Worm (Caenorhabditis elegans) whole organism, L3 larva: ENCODE measurements around the gene C09B9.7.
"Not testable (repeated sequence)": the region's sequence is repeated elsewhere in the genome, so short reads cannot be mapped to it uniquely, and the experiment has no call there.

Experiments used
- ZK546.5 ChIP-seq: sonication (generic microtip); optimal IDR thresholded peaks from 2 replicates; lab custom pipeline; 2017; ENCODE audit warnings: missing biosample characterization, missing genetic modification characterization
- aly-2 ChIP-seq: fragments of 150-350 bp; optimal IDR thresholded peaks from 2 replicates; lab custom pipeline; 2014; ENCODE audit warnings: missing biosample characterization, missing genetic modification characterization
- ama-1 ChIP-seq: fragments of 150-350 bp; optimal IDR thresholded peaks from 2 replicates; lab custom pipeline; 2018
- ceh-16 ChIP-seq: sonication (generic microtip); optimal IDR thresholded peaks from 2 replicates; lab custom pipeline; 2017; ENCODE audit warnings: missing biosample characterization, missing genetic modification characterization
- ceh-82 ChIP-seq: fragments of 150-350 bp; optimal IDR thresholded peaks from 2 replicates; lab custom pipeline; 2014; ENCODE audit warnings: missing biosample characterization, missing genetic modification characterization
- ceh-9 ChIP-seq: sonication (generic microtip); optimal IDR thresholded peaks from 2 replicates; lab custom pipeline; 2018; ENCODE audit warnings: missing biosample characterization, missing genetic modification characterization
- daf-12 ChIP-seq: fragments of 150-350 bp; optimal IDR thresholded peaks from 2 replicates; lab custom pipeline; 2014; ENCODE audit warnings: missing biosample characterization, missing genetic modification reagents, missing genetic modification characterization
- egl-27 ChIP-seq: sonication (generic microtip); optimal IDR thresholded peaks from 4 replicates; lab custom pipeline; 2017; ENCODE audit warnings: missing biosample characterization, missing genetic modification reagents, missing genetic modification characterization
- egl-5 ChIP-seq: fragments of 150-350 bp; optimal IDR thresholded peaks from 2 replicates; lab custom pipeline; 2017; ENCODE audit warnings: missing biosample characterization, missing genetic modification reagents, missing genetic modification characterization, inconsistent platforms
- elt-3 ChIP-seq, 3 experiments: fragments of 150-350 bp in 1 of 3; sonication (generic microtip) in 2 of 3; optimal IDR thresholded peaks; 2 replicates in 2 of 3; 4 replicates in 1 of 3; lab custom pipeline; 2014 to 2017; ENCODE audit warnings: missing biosample characterization in 3 of 3, missing genetic modification characterization in 3 of 3
- eor-1 ChIP-seq, 2 experiments: fragments of 150-350 bp; optimal IDR thresholded peaks; 2 replicates each; lab custom pipeline; 2014 to 2018; ENCODE audit warnings: missing biosample characterization in 2 of 2, missing genetic modification characterization in 2 of 2
- fkh-10 ChIP-seq: sonication (generic microtip); optimal IDR thresholded peaks from 2 replicates; lab custom pipeline; 2017; ENCODE audit warnings: missing biosample characterization, missing genetic modification reagents, missing genetic modification characterization
- fkh-2 ChIP-seq: fragments of 150-350 bp; optimal IDR thresholded peaks from 2 replicates; lab custom pipeline; 2014; ENCODE audit warnings: missing biosample characterization, missing genetic modification reagents, missing genetic modification characterization
- hmg-11 ChIP-seq: sonication (generic microtip); optimal IDR thresholded peaks from 2 replicates; lab custom pipeline; 2016; ENCODE audit warnings: missing genetic modification characterization, missing compliant biosample characterization
- lin-15B ChIP-seq: fragments of 150-350 bp; optimal IDR thresholded peaks from 2 replicates; lab custom pipeline; 2014; ENCODE audit warnings: missing biosample characterization, missing genetic modification characterization
- lin-39 ChIP-seq: fragments of 150-350 bp; optimal IDR thresholded peaks from 2 replicates; lab custom pipeline; 2018; ENCODE audit warnings: missing biosample characterization, missing genetic modification reagents, missing genetic modification characterization
- lsy-12 ChIP-seq: sonication (generic microtip); optimal IDR thresholded peaks from 2 replicates; lab custom pipeline; 2016; ENCODE audit warnings: mild to moderate bottlenecking, missing genetic modification characterization, missing compliant biosample characterization
- mdl-1 ChIP-seq: fragments of 150-350 bp; optimal IDR thresholded peaks from 2 replicates; lab custom pipeline; 2014; ENCODE audit warnings: missing biosample characterization, missing genetic modification characterization
- nfya-1 ChIP-seq: sonication (generic microtip); optimal IDR thresholded peaks from 2 replicates; lab custom pipeline; 2017; ENCODE audit warnings: missing genetic modification characterization, mild to moderate bottlenecking, missing compliant biosample characterization, antibody characterized with exemption, moderate library complexity; ENCODE audit not compliant: insufficient read depth
- nhr-237 ChIP-seq: fragments of 150-350 bp; optimal IDR thresholded peaks from 2 replicates; lab custom pipeline; 2014; ENCODE audit warnings: missing biosample characterization, missing genetic modification characterization
- nhr-25 ChIP-seq: sonication (generic microtip); optimal IDR thresholded peaks from 2 replicates; lab custom pipeline; 2017; ENCODE audit warnings: missing biosample characterization, missing genetic modification characterization
- nhr-43 ChIP-seq: sonication (generic microtip); optimal IDR thresholded peaks from 2 replicates; lab custom pipeline; 2016; ENCODE audit warnings: mild to moderate bottlenecking, missing genetic modification characterization, missing compliant biosample characterization; ENCODE audit not compliant: poor library complexity, severe bottlenecking
- nhr-67 ChIP-seq: fragments of 150-350 bp; optimal IDR thresholded peaks from 2 replicates; lab custom pipeline; 2014; ENCODE audit warnings: missing biosample characterization, missing genetic modification characterization
- nhr-76 ChIP-seq: fragments of 150-350 bp; sonication (generic microtip); optimal IDR thresholded peaks from 5 replicates; lab custom pipeline; 2014; ENCODE audit warnings: missing biosample characterization, missing genetic modification characterization
- nhr-77 ChIP-seq: fragments of 150-350 bp; optimal IDR thresholded peaks from 2 replicates; lab custom pipeline; 2014; ENCODE audit warnings: missing biosample characterization, missing genetic modification characterization
- pha-4 ChIP-seq: fragments of 150-350 bp; optimal IDR thresholded peaks from 2 replicates; lab custom pipeline; 2014; ENCODE audit warnings: missing biosample characterization, missing genetic modification reagents, missing genetic modification characterization
- pqm-1 ChIP-seq: fragments of 150-350 bp; optimal IDR thresholded peaks from 2 replicates; lab custom pipeline; 2017; ENCODE audit warnings: missing biosample characterization, missing genetic modification characterization, inconsistent platforms
- skn-1 ChIP-seq: fragments of 150-350 bp; optimal IDR thresholded peaks from 2 replicates; lab custom pipeline; 2014; ENCODE audit warnings: missing biosample characterization, missing genetic modification characterization
- unc-62 ChIP-seq: fragments of 150-350 bp; sonication (generic microtip); optimal IDR thresholded peaks from 4 replicates; lab custom pipeline; 2014; ENCODE audit warnings: missing biosample characterization, missing genetic modification reagents, missing genetic modification characterization
- ztf-4 ChIP-seq: fragments of 150-350 bp; optimal IDR thresholded peaks from 2 replicates; lab custom pipeline; 2014; ENCODE audit warnings: missing biosample characterization, missing genetic modification characterization

The C09B9.7 gene

ce11 chrIV:5078846-5079245, 18.0 kb upstream of the C09B9.7 start:
- TF ChIP-seq lin-39 (tag; lab: Kevin White, UChicago) (peak; percentile 52), fkh-2 (tag; lab: Kevin White, UChicago) (no peak), egl-5 (tag; lab: Kevin White, UChicago) (peak; percentile 42), hmg-11 (tag; lab: Kevin White, UChicago) (peak; percentile 1), nfya-1 (peak; percentile 19)

ce11 chrIV:5077918-5078317, 17.0 kb upstream of the C09B9.7 start:
- no peak for TF ChIP-seq ZK546.5
- TF ChIP-seq lsy-12 (tag; lab: Kevin White, UChicago), result no peak
- TF ChIP-seq eor-1 (tag; optimal IDR thresholded peaks at IDR 0.05; lab: Kevin White, UChicago), result no peak
- TF ChIP-seq ama-1 (lab: Kevin White, UChicago), result no peak
- no peak for TF ChIP-seq aly-2
- TF ChIP-seq nfya-1, result peak; percentile 54
- no peak for TF ChIP-seq elt-3 (tag; optimal IDR thresholded peaks at IDR 0.05; lab: Kevin White, UChicago)
- no peak for TF ChIP-seq mdl-1 (tag; lab: Kevin White, UChicago)
- no peak for TF ChIP-seq nhr-237 (tag; lab: Kevin White, UChicago)
- TF ChIP-seq unc-62 (GFP tag; lab: Kevin White, UChicago), result no peak
- TF ChIP-seq nhr-25 (tag; lab: Kevin White, UChicago), result peak; percentile 34
- TF ChIP-seq nhr-77, result no peak
- peak; percentile 15 for TF ChIP-seq hmg-11 (tag; lab: Kevin White, UChicago)
- TF ChIP-seq egl-27, result no peak
- peak; percentile 38 for TF ChIP-seq pha-4 (tag; lab: Kevin White, UChicago)
- TF ChIP-seq nhr-43 (tag; lab: Kevin White, UChicago), result no peak

ce11 chrIV:5076607-5077006, 15.7 kb upstream of the C09B9.7 start:
- TF ChIP-seq lsy-12 (tag; lab: Kevin White, UChicago) (no peak), ceh-9 (tag; lab: Kevin White, UChicago) (no peak), pqm-1 (tag; lab: Kevin White, UChicago) (no peak), nhr-76 (tag; lab: Kevin White, UChicago) (no peak), nhr-67 (tag; lab: Kevin White, UChicago) (no peak)

- TF ChIP-seq hmg-11 (tag; lab: Kevin White, UChicago), result no peak
- no peak for TF ChIP-seq lin-15B (tag; lab: Kevin White, UChicago)
- no peak for TF ChIP-seq ceh-82 (tag; lab: Kevin White, UChicago)
- peak; percentile 15 for TF ChIP-seq nhr-25 (tag; lab: Kevin White, UChicago)
- TF ChIP-seq egl-5 (tag; lab: Kevin White, UChicago), result no peak
- TF ChIP-seq fkh-10 (GFP tag; lab: Kevin White, UChicago), result no peak
Observed at ce11 chrIV:5073836-5074235, 13.0 kb upstream of the C09B9.7 start.

- TF ChIP-seq nhr-43 (tag; lab: Kevin White, UChicago); mdl-1 (tag; lab: Kevin White, UChicago); ztf-4: not testable (repeated sequence)
Observed at ce11 chrIV:5070593-5070992, 9.7 kb upstream of the C09B9.7 start, which contains the start of gene C02B10.6. TSS of gene C02B10.6 (plus strand) at chrIV:5070893.

ce11 chrIV:5068541-5068940, 7.7 kb upstream of the C09B9.7 start, which contains the start of the genes R13H9.6 and rmd-6:
TSS of gene R13H9.6 (minus strand) at chrIV:5068641.
TSS of gene rmd-6 (plus strand) at chrIV:5068845.
- TF ChIP-seq daf-12 (tag; lab: Kevin White, UChicago); ceh-16; unc-62 (GFP tag; lab: Kevin White, UChicago): not testable (repeated sequence)

- not testable (repeated sequence) for TF ChIP-seq skn-1; nhr-76 (tag; lab: Kevin White, UChicago); ceh-16
Observed at ce11 chrIV:5066887-5067286, 6.0 kb upstream of the C09B9.7 start, which contains the start of gene ttbk-2.2. TSS of gene ttbk-2.2 (minus strand) at chrIV:5066987.
